Worm (Caenorhabditis elegans) whole organism, late embryonic: ENCODE data around the gene F13A2.9.

Experiments
- C08G9.2 ChIP-seq: sonication (generic microtip); optimal IDR thresholded peaks from 2 replicates; lab custom pipeline; 2016; ENCODE audit warnings: mild to moderate bottlenecking, missing genetic modification characterization, moderate library complexity, missing compliant biosample characterization
- C38D4.7 ChIP-seq: fragments of 200-800 bp; sonication (Bioruptor generic); optimal IDR thresholded peaks from 2 replicates; lab custom pipeline; 2018; ENCODE audit warnings: mild to moderate bottlenecking, missing genetic modification characterization, moderate library complexity, missing compliant biosample characterization
- K02D7.2 ChIP-seq: sonication (generic microtip); optimal IDR thresholded peaks from 2 replicates; lab custom pipeline; 2017; ENCODE audit warnings: mild to moderate bottlenecking, missing genetic modification characterization, missing compliant biosample characterization
- T23F11.4 ChIP-seq: fragments of 200-800 bp; sonication (Bioruptor generic); optimal IDR thresholded peaks from 2 replicates; lab custom pipeline; 2018; ENCODE audit warnings: mild to moderate bottlenecking, missing genetic modification characterization, missing compliant biosample characterization
- ceh-14 ChIP-seq: sonication (generic microtip); optimal IDR thresholded peaks from 2 replicates; lab custom pipeline; 2016; ENCODE audit warnings: missing genotype, missing genetic modification characterization, missing compliant biosample characterization
- ceh-24 ChIP-seq: sonication (generic microtip); optimal IDR thresholded peaks from 2 replicates; lab custom pipeline; 2016; ENCODE audit warnings: mild to moderate bottlenecking, missing genetic modification characterization, missing compliant biosample characterization
- ceh-30 ChIP-seq: fragments of 150-350 bp; optimal IDR thresholded peaks from 2 replicates; lab custom pipeline; 2014; ENCODE audit warnings: missing biosample characterization, missing genetic modification characterization
- ceh-31 ChIP-seq: sonication (generic microtip); optimal IDR thresholded peaks from 2 replicates; lab custom pipeline; 2016; ENCODE audit warnings: missing genetic modification characterization, missing compliant biosample characterization
- ceh-48 ChIP-seq: sonication (generic microtip); optimal IDR thresholded peaks from 2 replicates; lab custom pipeline; 2016; ENCODE audit warnings: missing genetic modification characterization, inconsistent platforms, missing compliant biosample characterization
- ceh-9 ChIP-seq: sonication (generic microtip); optimal IDR thresholded peaks from 2 replicates; lab custom pipeline; 2016; ENCODE audit warnings: mild to moderate bottlenecking, missing genetic modification characterization, inconsistent platforms, missing compliant biosample characterization
- che-1 ChIP-seq: sonication (generic microtip); optimal IDR thresholded peaks from 2 replicates; lab custom pipeline; 2016; ENCODE audit warnings: mild to moderate bottlenecking, missing genetic modification characterization, missing compliant biosample characterization
- dmd-4 ChIP-seq: sonication (generic microtip); optimal IDR thresholded peaks from 2 replicates; lab custom pipeline; 2016; ENCODE audit warnings: borderline replicate concordance, missing genetic modification characterization, missing compliant biosample characterization
- dve-1 ChIP-seq: sonication (generic microtip); optimal IDR thresholded peaks from 2 replicates; lab custom pipeline; 2017; ENCODE audit warnings: antibody characterized with exemption, mild to moderate bottlenecking, missing genetic modification characterization, missing compliant biosample characterization
- elt-2 ChIP-seq: sonication (generic microtip); optimal IDR thresholded peaks from 2 replicates; lab custom pipeline; 2016; ENCODE audit warnings: missing genetic modification reagents, missing genetic modification characterization, missing compliant biosample characterization
- fax-1 ChIP-seq: sonication (generic microtip); optimal IDR thresholded peaks from 2 replicates; lab custom pipeline; 2016; ENCODE audit warnings: missing genotype, missing genetic modification characterization, missing compliant biosample characterization
- fkh-10 ChIP-seq: fragments of 150-350 bp; optimal IDR thresholded peaks from 2 replicates; lab custom pipeline; 2014; ENCODE audit warnings: missing biosample characterization, missing genetic modification reagents, missing genetic modification characterization
- fkh-6 ChIP-seq: sonication (generic microtip); optimal IDR thresholded peaks from 2 replicates; lab custom pipeline; 2016; ENCODE audit warnings: missing genetic modification characterization, missing compliant biosample characterization
- hlh-30 ChIP-seq: sonication (generic microtip); optimal IDR thresholded peaks from 2 replicates; lab custom pipeline; 2017; ENCODE audit warnings: antibody characterized with exemption, missing genetic modification characterization, missing compliant biosample characterization; ENCODE audit not compliant: insufficient read depth
- hlh-6 ChIP-seq: sonication (generic microtip); optimal IDR thresholded peaks from 2 replicates; lab custom pipeline; 2016; ENCODE audit warnings: missing genotype, missing genetic modification characterization, missing compliant biosample characterization
- lin-11 ChIP-seq: fragments of 200-800 bp; sonication (Bioruptor generic); optimal IDR thresholded peaks from 2 replicates; lab custom pipeline; 2018; ENCODE audit warnings: mild to moderate bottlenecking, missing genetic modification characterization, missing compliant biosample characterization
- mec-3 ChIP-seq: sonication (generic microtip); optimal IDR thresholded peaks from 2 replicates; lab custom pipeline; 2016; ENCODE audit warnings: borderline replicate concordance, missing genetic modification characterization, missing compliant biosample characterization
- nfya-1 ChIP-seq: sonication (generic microtip); optimal IDR thresholded peaks from 2 replicates; lab custom pipeline; 2017; ENCODE audit warnings: missing genetic modification characterization, mild to moderate bottlenecking, missing compliant biosample characterization, antibody characterized with exemption, moderate library complexity
- nhr-11 ChIP-seq: fragments of 150-350 bp; optimal IDR thresholded peaks from 2 replicates; lab custom pipeline; 2014; ENCODE audit warnings: missing biosample characterization, missing genetic modification characterization
- nhr-232 ChIP-seq: sonication (generic microtip); optimal IDR thresholded peaks from 2 replicates; lab custom pipeline; 2016; ENCODE audit warnings: missing genetic modification characterization, missing compliant biosample characterization
- pat-9 ChIP-seq: fragments of 200-800 bp; sonication (Bioruptor generic); optimal IDR thresholded peaks from 2 replicates; lab custom pipeline; 2018; ENCODE audit warnings: mild to moderate bottlenecking, missing genetic modification characterization, moderate library complexity, missing compliant biosample characterization
- pax-1 ChIP-seq: fragments of 150-350 bp; optimal IDR thresholded peaks from 2 replicates; lab custom pipeline; 2014; ENCODE audit warnings: missing biosample characterization, missing genetic modification characterization
- pqm-1 ChIP-seq: sonication (generic microtip); optimal IDR thresholded peaks from 2 replicates; lab custom pipeline; 2016; ENCODE audit warnings: missing genetic modification characterization, missing compliant biosample characterization
- pros-1 ChIP-seq: fragments of 150-350 bp; optimal IDR thresholded peaks from 2 replicates; lab custom pipeline; 2014; ENCODE audit warnings: missing biosample characterization, missing genetic modification reagents, missing genetic modification characterization
- ref-2 ChIP-seq: sonication (generic microtip); optimal IDR thresholded peaks from 2 replicates; lab custom pipeline; 2016; ENCODE audit warnings: missing genetic modification characterization, missing compliant biosample characterization
- rnt-1 ChIP-seq: sonication (generic microtip); optimal IDR thresholded peaks from 2 replicates; lab custom pipeline; 2016; ENCODE audit warnings: missing genetic modification characterization, missing compliant biosample characterization
- sox-2 ChIP-seq: fragments of 200-800 bp; sonication (Bioruptor generic); IDR thresholded peaks from 2 replicates; pipeline ENCODE4 v1.3.6; 2022; ENCODE audit warnings: missing genetic modification reagents, missing genetic modification characterization, missing compliant biosample characterization
- sox-4 ChIP-seq: sonication (generic microtip); optimal IDR thresholded peaks from 2 replicates; lab custom pipeline; 2017; ENCODE audit warnings: mild to moderate bottlenecking, missing genetic modification characterization, inconsistent platforms, missing compliant biosample characterization
- tbx-7 ChIP-seq: sonication (generic microtip); optimal IDR thresholded peaks from 2 replicates; lab custom pipeline; 2016; ENCODE audit warnings: missing genotype, missing genetic modification characterization, missing compliant biosample characterization
- unc-3 ChIP-seq, 2 experiments: fragments of 200-800 bp in 1 of 2; sonication (Bioruptor generic) in 1 of 2; sonication (generic microtip) in 1 of 2; conservative IDR thresholded peaks in 1 of 2; optimal IDR thresholded peaks in 1 of 2; 2 replicates each; pipeline versions ENCODE4 v1.3.6 to Lab custom; 2016 to 2022; ENCODE audit warnings: missing compliant biosample characterization in 2 of 2, missing genetic modification characterization in 2 of 2, missing genetic modification reagents in 1 of 2
- unc-42 ChIP-seq: sonication (generic microtip); optimal IDR thresholded peaks from 2 replicates; lab custom pipeline; 2016; ENCODE audit warnings: missing genotype, missing genetic modification characterization, missing compliant biosample characterization
- unc-86 ChIP-seq: sonication (generic microtip); optimal IDR thresholded peaks from 2 replicates; lab custom pipeline; 2016; ENCODE audit warnings: missing genetic modification characterization, missing compliant biosample characterization
- zip-5 ChIP-seq: sonication (generic microtip); optimal IDR thresholded peaks from 2 replicates; lab custom pipeline; 2016; ENCODE audit warnings: missing genetic modification characterization, missing compliant biosample characterization
- ztf-16 ChIP-seq: sonication (generic microtip); optimal IDR thresholded peaks from 2 replicates; lab custom pipeline; 2017; ENCODE audit warnings: missing genetic modification characterization, missing compliant biosample characterization

The F13A2.9 gene

DNA sequence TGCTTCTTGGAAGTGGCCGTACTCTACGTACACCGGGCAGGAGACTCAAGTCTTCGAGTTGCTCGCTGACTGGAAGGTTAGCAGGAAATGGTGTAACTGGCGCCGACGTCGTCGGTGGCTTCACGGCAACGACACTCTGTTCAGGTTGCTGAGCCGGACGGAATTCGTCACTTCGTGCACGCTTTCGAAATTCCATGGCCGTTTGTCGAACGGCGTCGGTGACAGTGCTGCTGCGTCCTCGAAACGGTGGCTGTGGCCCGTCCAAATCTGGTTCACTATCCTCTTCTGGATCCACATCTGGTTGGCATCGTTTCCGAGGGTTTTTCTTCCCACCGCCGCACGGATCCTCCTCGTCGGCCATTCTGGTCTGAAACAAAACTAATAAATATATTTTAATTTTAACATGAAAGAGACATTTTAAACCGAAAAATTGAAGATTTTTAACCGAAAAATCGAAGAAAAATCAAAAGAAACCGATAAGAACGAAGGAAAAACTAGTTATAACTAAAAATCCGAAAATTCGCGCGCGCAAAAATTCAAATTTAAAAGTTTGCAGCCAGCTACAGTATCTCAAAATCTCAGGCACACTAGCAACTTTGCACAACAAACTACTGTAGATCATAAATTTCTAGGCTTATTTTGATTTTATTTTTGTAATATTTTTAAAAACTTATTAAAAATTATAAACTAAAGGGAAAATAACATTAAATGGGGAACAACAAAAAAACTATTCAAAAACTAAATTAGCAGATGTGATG lies 11.3 kb downstream of the F13A2.9 start, which contains the start of gene F32D1.7:
Gene F32D1.7 (minus strand): TSS at position 367 of the 758 bp plus-strand sequence.
- TF ChIP-seq dve-1 (tag; lab: Kevin White, UChicago) = no peak
- TF ChIP-seq ztf-16 = no peak
- no peak for TF ChIP-seq fax-1
- no peak for TF ChIP-seq ceh-9 (tag; lab: Kevin White, UChicago)
- no peak for TF ChIP-seq sox-2 (GFP tag; lab: Robert Waterston, UW)

DNA sequence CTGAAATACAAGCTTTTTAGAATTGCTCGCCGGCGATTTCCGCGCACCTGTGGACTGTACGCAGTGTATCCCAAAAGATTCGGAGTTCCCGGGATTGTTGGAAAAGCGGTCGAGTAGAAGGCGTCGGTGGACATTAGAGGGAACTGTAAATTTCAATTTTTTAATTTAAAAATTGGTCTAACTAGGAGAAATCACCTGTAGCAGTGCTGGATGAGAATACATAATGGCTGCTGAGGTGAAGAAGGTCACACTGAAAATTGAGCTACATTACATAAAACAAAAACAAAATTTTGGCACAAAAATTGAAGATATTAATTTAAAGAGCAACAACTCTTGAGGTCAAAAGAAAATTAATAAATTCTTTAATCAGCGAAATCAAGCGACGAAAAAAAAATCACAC lies 12.7 kb downstream of the F13A2.9 start, which contains the start of gene neg-1:
Gene neg-1 (minus strand): TSS at position 250 of the 400 bp plus-strand sequence.
- TF ChIP-seq sox-4 (tag; lab: Kevin White, UChicago) (no peak), ceh-24 (no peak), ceh-48 (tag; lab: Kevin White, UChicago) (no peak), T23F11.4 (GFP tag; lab: Kevin White, UChicago) (no peak), nhr-11 (tag; lab: Kevin White, UChicago) (no peak), K02D7.2 (tag; lab: Kevin White, UChicago) (no peak), zip-5 (no peak), unc-86 (no peak), tbx-7 (tag; lab: Kevin White, UChicago) (no peak)

DNA sequence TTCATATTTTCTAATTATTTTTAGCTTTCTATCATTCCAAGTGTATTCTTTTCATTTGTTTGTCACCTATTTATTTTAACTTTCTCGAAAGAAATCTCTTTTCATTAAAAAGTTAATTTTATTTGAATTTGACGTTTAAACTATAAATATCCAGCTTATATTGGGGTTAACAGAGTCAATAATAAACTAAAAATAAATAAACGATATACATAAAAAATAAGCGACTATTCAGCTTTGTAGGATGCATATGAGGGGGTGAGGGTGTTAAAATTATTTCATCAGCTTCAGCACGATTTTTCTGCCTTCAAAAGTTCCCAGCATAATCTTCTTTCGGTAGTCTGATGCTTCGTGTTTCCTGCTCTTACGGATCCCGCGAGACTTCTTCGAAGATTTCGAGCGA lies 13.6 kb downstream of the F13A2.9 start:
- TF ChIP-seq dve-1 (tag; lab: Kevin White, UChicago) (no peak), hlh-30 (tag; lab: Kevin White, UChicago) (no peak), dmd-4 (tag; lab: Kevin White, UChicago) (no peak), mec-3 (tag; lab: Kevin White, UChicago) (no peak), pat-9 (tag; lab: Kevin White, UChicago) (no peak), hlh-6 (tag; lab: Kevin White, UChicago) (no peak), sox-4 (tag; lab: Kevin White, UChicago) (no peak)

DNA sequence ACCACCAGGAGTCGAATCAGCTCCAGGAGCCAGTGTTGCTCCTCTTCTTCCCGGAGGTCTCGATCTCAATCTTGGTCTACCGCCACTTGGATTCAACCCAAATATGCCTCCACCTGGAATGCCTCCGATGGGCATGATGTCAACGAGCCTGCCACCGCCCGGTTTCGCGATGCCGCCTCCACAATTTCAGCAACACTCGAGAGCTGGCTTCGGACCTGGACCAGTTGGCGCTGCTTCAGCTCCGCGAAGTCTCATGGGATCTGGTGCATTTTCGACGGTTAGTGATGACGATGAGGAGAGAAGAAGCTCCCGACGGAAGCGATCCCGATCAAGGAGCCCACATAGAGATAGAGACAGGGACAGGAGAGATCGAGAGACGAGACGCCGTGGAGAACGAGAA lies 14.3 kb downstream of the F13A2.9 start:
- TF ChIP-seq lin-11 (tag; lab: Kevin White, UChicago) = no peak
- TF ChIP-seq C08G9.2 = peak; percentile 49
- TF ChIP-seq fkh-6 (tag; lab: Kevin White, UChicago) = peak; percentile 6

DNA sequence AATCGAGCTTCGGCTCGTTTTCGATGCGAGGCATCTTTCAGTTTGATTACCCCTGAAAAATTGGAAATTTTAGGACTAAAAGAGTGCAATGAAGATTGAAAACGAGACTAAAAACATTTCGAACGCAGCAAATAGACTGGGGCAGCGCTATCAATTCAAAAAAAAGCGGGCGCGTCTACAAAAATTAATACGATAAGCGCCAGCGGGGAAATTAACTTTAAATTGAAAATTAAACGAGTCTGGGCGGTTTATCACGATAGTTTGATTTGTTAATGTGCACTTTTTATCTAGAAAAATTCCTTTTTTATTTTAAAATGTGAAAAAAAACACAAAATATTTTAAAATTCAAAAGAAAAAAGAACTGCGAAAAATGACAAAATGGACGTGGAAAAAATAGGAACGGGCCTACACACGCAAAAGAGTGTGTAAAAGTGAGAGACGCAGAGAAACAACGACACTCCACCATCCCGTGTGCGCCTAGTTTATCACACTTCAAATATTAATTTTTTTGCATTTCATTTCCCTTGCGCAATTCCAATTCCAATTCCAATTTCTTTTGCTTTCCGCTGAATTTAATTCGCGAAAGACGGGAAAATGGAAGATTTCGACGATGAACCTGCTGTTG lies 15.9 kb downstream of the F13A2.9 start, which contains the start of the genes gmpr-1 and fipp-1:
Gene gmpr-1 (minus strand): TSS at position 75 of the 625 bp plus-strand sequence.
Gene fipp-1 (plus strand): TSS at position 499 of the 625 bp plus-strand sequence.
- TF ChIP-seq C08G9.2 (no peak), ceh-31 (tag; lab: Kevin White, UChicago) (peak; percentile 12), rnt-1 (tag; lab: Kevin White, UChicago) (no peak), nhr-232 (tag; lab: Kevin White, UChicago) (no peak), C38D4.7 (GFP tag; lab: Kevin White, UChicago) (no peak), fax-1 (no peak), unc-42 (tag; lab: Kevin White, UChicago) (peak; percentile 43), ceh-14 (tag; lab: Kevin White, UChicago) (peak; percentile 22), fkh-6 (tag; lab: Kevin White, UChicago) (no peak), zip-5 (no peak), pax-1 (tag; lab: Kevin White, UChicago) (no peak), fkh-10 (GFP tag; lab: Kevin White, UChicago) (no peak), ceh-24 (no peak), che-1 (tag; lab: Kevin White, UChicago) (no peak), elt-2 (peak; percentile 32), mec-3 (tag; lab: Kevin White, UChicago) (no peak), unc-3 (GFP tag; conservative IDR thresholded peaks at IDR 0.05; lab: Robert Waterston, UW) (no peak), unc-3 (tag; optimal IDR thresholded peaks at IDR 0.05; lab: Kevin White, UChicago) (no peak), nfya-1 (peak; percentile 29), ceh-30 (tag; lab: Kevin White, UChicago) (no peak), ref-2 (tag; lab: Kevin White, UChicago) (no peak), dve-1 (tag; lab: Kevin White, UChicago) (no peak), pros-1 (no peak), pqm-1 (tag; lab: Kevin White, UChicago) (no peak)
